Worm (Caenorhabditis elegans) whole organism, mixed stage, embryonic: ENCODE data around the gene gly-5.

Experiments used
- bed-3 ChIP-seq: fragments of 200-800 bp; sonication (Bioruptor generic); optimal IDR thresholded peaks from 3 replicates; lab custom pipeline; 2018; ENCODE audit warnings: mild to moderate bottlenecking, missing genetic modification characterization, moderate library complexity, missing compliant biosample characterization
- blmp-1 ChIP-seq: fragments of 150-350 bp; optimal IDR thresholded peaks from 2 replicates; lab custom pipeline; 2014; ENCODE audit warnings: missing biosample characterization, missing genetic modification characterization
- ceh-43 ChIP-seq: fragments of 200-800 bp; sonication (Bioruptor generic); optimal IDR thresholded peaks from 2 replicates; lab custom pipeline; 2018; ENCODE audit warnings: mild to moderate bottlenecking, missing genetic modification characterization, moderate library complexity, missing compliant biosample characterization
- ceh-83 ChIP-seq: fragments of 200-800 bp; sonication (Bioruptor generic); optimal IDR thresholded peaks from 2 replicates; lab custom pipeline; 2018; ENCODE audit warnings: mild to moderate bottlenecking, missing genetic modification characterization, missing compliant biosample characterization
- ces-1 ChIP-seq: fragments of 150-350 bp; optimal IDR thresholded peaks from 2 replicates; lab custom pipeline; 2014; ENCODE audit warnings: missing biosample characterization, missing genetic modification reagents, missing genetic modification characterization
- cnd-1 ChIP-seq: fragments of 200-800 bp; sonication (Bioruptor generic); optimal IDR thresholded peaks from 2 replicates; lab custom pipeline; 2018; ENCODE audit warnings: mild to moderate bottlenecking, missing genetic modification characterization, missing compliant biosample characterization
- elt-3 ChIP-seq: fragments of 150-350 bp; optimal IDR thresholded peaks from 2 replicates; lab custom pipeline; 2014; ENCODE audit warnings: missing biosample characterization, missing genetic modification characterization
- hlh-1 ChIP-seq: fragments of 150-350 bp; optimal IDR thresholded peaks from 2 replicates; lab custom pipeline; 2014; ENCODE audit warnings: missing biosample characterization, missing genetic modification reagents, missing genetic modification characterization
- lin-13 ChIP-seq: fragments of 150-350 bp; optimal IDR thresholded peaks from 2 replicates; lab custom pipeline; 2014; ENCODE audit warnings: missing biosample characterization, missing genetic modification characterization
- lin-32 ChIP-seq: fragments of 200-800 bp; sonication (Bioruptor generic); optimal IDR thresholded peaks from 2 replicates; lab custom pipeline; 2018; ENCODE audit warnings: mild to moderate bottlenecking, missing genetic modification characterization, missing compliant biosample characterization
- lsy-2 ChIP-seq: fragments of 150-350 bp; optimal IDR thresholded peaks from 2 replicates; lab custom pipeline; 2014; ENCODE audit warnings: missing biosample characterization, missing genetic modification characterization
- mab-5 ChIP-seq: fragments of 150-350 bp; optimal IDR thresholded peaks from 2 replicates; lab custom pipeline; 2014; ENCODE audit warnings: missing biosample characterization, missing genetic modification characterization
- mep-1 ChIP-seq: fragments of 150-350 bp; optimal IDR thresholded peaks from 2 replicates; lab custom pipeline; 2017; ENCODE audit warnings: missing biosample characterization, missing genetic modification reagents, missing genetic modification characterization, inconsistent platforms
- mls-2 ChIP-seq: sonication (generic microtip); optimal IDR thresholded peaks from 2 replicates; lab custom pipeline; 2016; ENCODE audit warnings: mild to moderate bottlenecking, missing genetic modification characterization, moderate library complexity, missing compliant biosample characterization
- nhr-12 ChIP-seq: fragments of 150-350 bp; optimal IDR thresholded peaks from 2 replicates; lab custom pipeline; 2014; ENCODE audit warnings: missing biosample characterization, missing genetic modification characterization
- nhr-2 ChIP-seq: fragments of 150-350 bp; optimal IDR thresholded peaks from 2 replicates; lab custom pipeline; 2014; ENCODE audit warnings: missing biosample characterization, missing genetic modification characterization
- nhr-237 ChIP-seq: fragments of 150-350 bp; optimal IDR thresholded peaks from 2 replicates; lab custom pipeline; 2014; ENCODE audit warnings: missing biosample characterization, missing genetic modification characterization
- nhr-28 ChIP-seq: fragments of 150-350 bp; optimal IDR thresholded peaks from 2 replicates; lab custom pipeline; 2014; ENCODE audit warnings: missing biosample characterization, missing genetic modification characterization
- nhr-76 ChIP-seq: sonication (generic microtip); optimal IDR thresholded peaks from 2 replicates; lab custom pipeline; 2017; ENCODE audit warnings: missing biosample characterization, missing genetic modification characterization
- pha-4 ChIP-seq: fragments of 150-350 bp; optimal IDR thresholded peaks from 2 replicates; lab custom pipeline; 2018; ENCODE audit warnings: missing biosample characterization, missing genetic modification reagents, missing genetic modification characterization
- sem-2 ChIP-seq: fragments of 200-800 bp; sonication (Bioruptor generic); optimal IDR thresholded peaks from 2 replicates; lab custom pipeline; 2018; ENCODE audit warnings: mild to moderate bottlenecking, missing genetic modification characterization, missing compliant biosample characterization
- snpc-4 ChIP-seq: fragments of 150-350 bp; optimal IDR thresholded peaks from 2 replicates; lab custom pipeline; 2014; ENCODE audit warnings: missing biosample characterization, missing genetic modification characterization
- sptf-1 ChIP-seq: sonication (generic microtip); optimal IDR thresholded peaks from 2 replicates; lab custom pipeline; 2017; ENCODE audit warnings: mild to moderate bottlenecking, missing genetic modification characterization, moderate library complexity, missing compliant biosample characterization
- tbx-8 ChIP-seq: fragments of 200-800 bp; sonication (Bioruptor generic); optimal IDR thresholded peaks from 2 replicates; lab custom pipeline; 2018; ENCODE audit warnings: mild to moderate bottlenecking, missing genetic modification characterization, moderate library complexity, missing compliant biosample characterization
- unc-120 ChIP-seq: sonication (generic microtip); optimal IDR thresholded peaks from 2 replicates; lab custom pipeline; 2017; ENCODE audit warnings: missing genetic modification characterization, missing compliant biosample characterization; ENCODE audit not compliant: poor library complexity, severe bottlenecking
- zip-8 ChIP-seq: fragments of 150-350 bp; optimal IDR thresholded peaks from 2 replicates; lab custom pipeline; 2014; ENCODE audit warnings: missing biosample characterization, missing genetic modification characterization
- ztf-11 ChIP-seq: fragments of 150-350 bp; optimal IDR thresholded peaks from 2 replicates; lab custom pipeline; 2014; ENCODE audit warnings: missing biosample characterization, missing genetic modification characterization

gly-5 gene

ce11 chrIII:13182003-13182402, 5.2 kb upstream of the gly-5 start (continued):
- TF ChIP-seq pha-4 (tag; lab: Kevin White, UChicago) (peak; percentile 52), ces-1 (GFP tag; lab: Kevin White, UChicago) (peak; percentile 36), nhr-76 (tag; lab: Kevin White, UChicago) (no peak), bed-3 (no peak), hlh-1 (tag; lab: Kevin White, UChicago) (no peak), sem-2 (GFP tag; lab: Kevin White, UChicago) (no peak), mls-2 (tag; lab: Kevin White, UChicago) (no peak), mab-5 (tag; lab: Kevin White, UChicago) (no peak), ceh-83 (GFP tag; lab: Kevin White, UChicago) (no peak)

ce11 chrIII:13187773-13188172, 583 bp downstream of the gly-5 start:
- TF ChIP-seq unc-120: peak; percentile 30
- peak; percentile 22 for TF ChIP-seq lin-13 (tag; lab: Kevin White, UChicago)
- TF ChIP-seq sptf-1 (tag; lab: Kevin White, UChicago): peak; percentile 17
- TF ChIP-seq lsy-2: no peak
- TF ChIP-seq hlh-1 (tag; lab: Kevin White, UChicago): no peak
- TF ChIP-seq elt-3 (tag; lab: Kevin White, UChicago): no peak
- no peak for TF ChIP-seq ceh-43 (GFP tag; lab: Kevin White, UChicago)
- no peak for TF ChIP-seq pha-4 (tag; lab: Kevin White, UChicago)
- peak; percentile 57 for TF ChIP-seq lin-32 (GFP tag; lab: Kevin White, UChicago)

ce11 chrIII:13201079-13201478, 13.9 kb downstream of the gly-5 start:
- TF ChIP-seq sem-2 (GFP tag; lab: Kevin White, UChicago) (no peak), ces-1 (GFP tag; lab: Kevin White, UChicago) (no peak), mab-5 (tag; lab: Kevin White, UChicago) (no peak), ceh-43 (GFP tag; lab: Kevin White, UChicago) (no peak), lin-13 (tag; lab: Kevin White, UChicago) (no peak), ztf-11 (no peak), unc-120 (no peak), nhr-76 (tag; lab: Kevin White, UChicago) (no peak)

ce11 chrIII:13201901-13202300, 14.7 kb downstream of the gly-5 start:
- TF ChIP-seq sptf-1 (tag; lab: Kevin White, UChicago) (no peak), mls-2 (tag; lab: Kevin White, UChicago) (no peak), nhr-28 (tag; lab: Kevin White, UChicago) (no peak), nhr-2 (tag; lab: Kevin White, UChicago) (no peak), ceh-43 (GFP tag; lab: Kevin White, UChicago) (no peak), lin-32 (GFP tag; lab: Kevin White, UChicago) (no peak), ztf-11 (no peak), lin-13 (tag; lab: Kevin White, UChicago) (no peak), nhr-237 (tag; lab: Kevin White, UChicago) (no peak), ceh-83 (GFP tag; lab: Kevin White, UChicago) (no peak)

- TF ChIP-seq cnd-1 (tag; lab: Kevin White, UChicago) (no peak), nhr-2 (tag; lab: Kevin White, UChicago) (no peak), bed-3 (no peak), hlh-1 (tag; lab: Kevin White, UChicago) (no peak), lin-13 (tag; lab: Kevin White, UChicago) (no peak), snpc-4 (no peak), unc-120 (no peak), nhr-28 (tag; lab: Kevin White, UChicago) (no peak), mab-5 (tag; lab: Kevin White, UChicago) (no peak), ztf-11 (no peak), sptf-1 (tag; lab: Kevin White, UChicago) (no peak), lsy-2 (no peak), tbx-8 (no peak), nhr-237 (tag; lab: Kevin White, UChicago) (no peak), nhr-12 (tag; lab: Kevin White, UChicago) (no peak), zip-8 (no peak), elt-3 (tag; lab: Kevin White, UChicago) (no peak), blmp-1 (tag; lab: Kevin White, UChicago) (no peak), nhr-76 (tag; lab: Kevin White, UChicago) (no peak)
Measured at ce11 chrIII:13204682-13205081, 17.5 kb downstream of the gly-5 start, which contains the start of gene Y39E4B.11. Gene Y39E4B.11, plus strand, starts transcription at chrIII:13204982.

DNA sequence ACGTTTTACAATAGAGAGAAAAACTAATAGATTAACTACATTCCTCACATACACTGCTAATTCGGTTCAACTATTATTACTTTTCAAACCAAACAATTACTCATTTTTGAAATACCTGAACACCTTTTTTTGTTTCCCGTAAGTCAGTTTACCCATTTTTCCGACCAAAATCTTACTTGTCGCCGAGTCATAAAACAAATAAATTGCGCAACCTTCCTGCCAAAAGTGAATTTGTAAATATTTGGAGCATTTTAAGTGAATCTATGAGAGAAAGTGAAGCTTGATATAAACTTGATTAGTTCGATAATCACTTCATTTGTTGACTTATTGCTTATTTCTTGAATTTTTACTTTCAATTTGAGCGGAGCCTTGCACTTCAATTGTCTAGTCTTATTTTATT, 21.8 kb downstream of the gly-5 start:
- TF ChIP-seq snpc-4 (no peak), unc-120 (no peak), blmp-1 (tag; lab: Kevin White, UChicago) (no peak), mep-1 (tag; lab: Kevin White, UChicago) (no peak), nhr-2 (tag; lab: Kevin White, UChicago) (no peak), zip-8 (peak; percentile 65)
